Worm (Caenorhabditis elegans): Measurements from ENCODE around the gene bkip-1.

The bkip-1 gene

DNA sequence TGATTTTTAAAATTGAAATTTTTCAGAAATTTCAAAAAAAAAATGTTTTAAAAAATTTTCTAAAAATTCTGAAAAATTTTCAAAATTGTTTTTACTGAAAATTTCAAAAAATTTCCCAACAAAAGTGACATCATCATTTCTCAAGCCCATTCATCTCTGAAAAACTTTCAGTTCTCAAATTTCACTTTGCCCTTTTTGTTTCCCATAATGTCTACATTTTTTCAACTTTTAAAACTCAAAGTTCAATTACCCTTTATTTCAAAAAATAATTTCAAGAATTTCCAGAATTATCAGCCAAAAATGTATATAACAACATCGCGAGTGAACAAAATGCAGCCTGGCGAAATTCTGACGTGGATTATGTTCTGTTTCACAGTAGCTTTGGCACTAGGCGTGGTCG, at the start of gene bkip-1:
Gene bkip-1 (plus strand): TSS at position 301 of the 400 bp plus-strand sequence.
- TF ChIP-seq daf-16 (GFP tag; optimal IDR thresholded peaks at IDR 0.05) (no peak), daf-16 (tag; optimal IDR thresholded peaks at IDR 0.05) (no peak), gei-8 (GFP tag; optimal IDR thresholded peaks at IDR 0.05) (no peak), ZK337.2 (GFP tag; IDR thresholded peaks at IDR 0.05) (no peak), spr-1 (tag; optimal IDR thresholded peaks at IDR 0.05) (no peak), nhr-10 (tag; optimal IDR thresholded peaks at IDR 0.05) (no peak), ctbp-1 (GFP tag; IDR thresholded peaks at IDR 0.05) (no peak), hlh-11 (tag; optimal IDR thresholded peaks at IDR 0.05) (no peak), skn-1 (tag; optimal IDR thresholded peaks at IDR 0.05) (no peak), mes-2 (tag; optimal IDR thresholded peaks at IDR 0.05; ENCODE audit: poor library complexity, severe bottlenecking) (no peak), tag-97 (GFP tag; IDR thresholded peaks at IDR 0.05) (no peak), saeg-2 (GFP tag; IDR thresholded peaks at IDR 0.05) (no peak), Y5F2A.4 (GFP tag; optimal IDR thresholded peaks at IDR 0.05) (no peak), ztf-11 (tag; optimal IDR thresholded peaks at IDR 0.05) (no peak), ceh-32 (tag; optimal IDR thresholded peaks at IDR 0.05; ENCODE audit: poor library complexity) (no peak)

- TF ChIP-seq ztf-11 (tag; optimal IDR thresholded peaks at IDR 0.05), result no peak
- TF ChIP-seq mxl-3 (GFP tag; optimal IDR thresholded peaks at IDR 0.05), result peak; percentile 30
- TF ChIP-seq attf-4 (tag; optimal IDR thresholded peaks at IDR 0.05), result no peak
- TF ChIP-seq pqm-1 (tag; optimal IDR thresholded peaks at IDR 0.05), result peak; percentile 67
- TF ChIP-seq lin-38 (GFP tag; IDR thresholded peaks at IDR 0.05), result no peak
- no peak for TF ChIP-seq spr-1 (tag; optimal IDR thresholded peaks at IDR 0.05)
- peak; percentile 50 for TF ChIP-seq hlh-30 (tag; optimal IDR thresholded peaks at IDR 0.05; ENCODE audit: insufficient read depth)
- TF ChIP-seq nhr-76 (tag; optimal IDR thresholded peaks at IDR 0.05), result no peak
- TF ChIP-seq mep-1 (tag; optimal IDR thresholded peaks at IDR 0.05), result no peak
- peak; percentile 59 for TF ChIP-seq aha-1 (tag)
- TF ChIP-seq dmd-6 (GFP tag; IDR thresholded peaks at IDR 0.05), result peak; percentile 43; the same call in 1 of the 2 replicates
- no peak for TF ChIP-seq daf-16 (GFP tag; optimal IDR thresholded peaks at IDR 0.05)
- peak; percentile 53 for TF ChIP-seq daf-16 (tag; optimal IDR thresholded peaks at IDR 0.05)
- no peak for TF ChIP-seq fos-1 (tag; optimal IDR thresholded peaks at IDR 0.05)
- no peak for TF ChIP-seq ceh-82 (tag; optimal IDR thresholded peaks at IDR 0.05)
- TF ChIP-seq D1046.2 (GFP tag; IDR thresholded peaks at IDR 0.05), result no peak
- peak; percentile 38 for TF ChIP-seq dve-1 (tag; optimal IDR thresholded peaks at IDR 0.05; ENCODE audit: insufficient read depth)
- TF ChIP-seq nhr-28 (tag; optimal IDR thresholded peaks at IDR 0.05), result peak; percentile 89
- no peak for TF ChIP-seq ctbp-1 (GFP tag; IDR thresholded peaks at IDR 0.05)
- TF ChIP-seq hlh-11 (tag; optimal IDR thresholded peaks at IDR 0.05), result peak; percentile 65
- peak; percentile 89 for TF ChIP-seq nhr-77 (tag; optimal IDR thresholded peaks at IDR 0.05)
- no peak for TF ChIP-seq ceh-62 (tag; optimal IDR thresholded peaks at IDR 0.05)
- no peak for TF ChIP-seq jun-1 (tag; optimal IDR thresholded peaks at IDR 0.05)
- no peak for TF ChIP-seq egl-27 (tag; optimal IDR thresholded peaks at IDR 0.05)
Measured at ce11 chrII:14051474-14051934, 49.6 kb upstream of the bkip-1 start.

- TF ChIP-seq aha-1 (tag) (peak; percentile 41), ceh-20 (GFP tag; IDR thresholded peaks at IDR 0.05) (no peak)
Measured at ce11 chrII:14052204-14052603, 48.9 kb upstream of the bkip-1 start, which contains the start of gene daf-5. Gene daf-5, minus strand, starts transcription at chrII:14052304.

ce11 chrII:14053141-14053540, 47.9 kb upstream of the bkip-1 start:
- TF ChIP-seq ceh-20 (GFP tag; IDR thresholded peaks at IDR 0.05) (no peak), dmd-6 (GFP tag; IDR thresholded peaks at IDR 0.05) (peak; percentile 34; the same call in 1 of the 2 replicates)

DNA sequence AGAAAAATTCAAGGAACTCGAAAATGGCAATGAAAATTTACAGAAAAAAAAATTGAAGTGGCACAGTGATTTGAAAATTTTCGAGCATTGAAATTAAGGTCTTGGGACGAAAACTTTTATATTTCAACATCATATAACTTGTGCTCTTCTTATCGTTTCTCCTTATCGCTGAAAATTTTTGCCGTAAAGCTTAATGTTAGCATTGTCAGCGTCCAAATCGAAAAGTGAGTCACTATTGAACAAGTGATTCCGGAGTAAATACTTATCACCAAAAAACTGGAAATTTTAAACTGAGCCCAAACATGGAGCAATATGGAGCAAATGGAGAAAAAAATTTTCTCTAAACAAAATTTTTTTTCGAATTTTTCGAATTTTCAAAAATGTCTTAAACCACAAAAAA, 45.3 kb upstream of the bkip-1 start:
- TF ChIP-seq daf-16 (GFP tag; optimal IDR thresholded peaks at IDR 0.05), result no peak
- peak; percentile 33 for TF ChIP-seq daf-16 (tag; optimal IDR thresholded peaks at IDR 0.05)
- peak; percentile 46 for TF ChIP-seq nhr-28 (tag; optimal IDR thresholded peaks at IDR 0.05)
- TF ChIP-seq nhr-77 (tag; optimal IDR thresholded peaks at IDR 0.05), result peak; percentile 38
- no peak for TF ChIP-seq nhr-41 (GFP tag; IDR thresholded peaks at IDR 0.05)
- peak; percentile 37 for TF ChIP-seq dve-1 (tag; optimal IDR thresholded peaks at IDR 0.05; ENCODE audit: insufficient read depth)
- peak; percentile 75 for TF ChIP-seq pqm-1 (tag; optimal IDR thresholded peaks at IDR 0.05)
- TF ChIP-seq dmd-6 (GFP tag; IDR thresholded peaks at IDR 0.05), result peak; percentile 39; the same call in 1 of the 2 replicates
- TF ChIP-seq nhr-237 (tag; optimal IDR thresholded peaks at IDR 0.05), result no peak
- TF ChIP-seq aha-1 (tag), result peak; percentile 61

All from whole organism, L4 larva.